Worm (Caenorhabditis elegans): ENCODE data around the gene srab-14.

The srab-14 gene

ce11 chrII:7478487-7479234 is 20.6 kb downstream of the srab-14 start, which contains the start of the genes aka-1 and ubc-6 (continued):
- TF ChIP-seq lir-3 (tag; optimal IDR thresholded peaks at IDR 0.05) = no peak
- TF ChIP-seq nhr-237 (tag; optimal IDR thresholded peaks at IDR 0.05) = no peak
- peak; percentile 56 for TF ChIP-seq nhr-10 (tag; optimal IDR thresholded peaks at IDR 0.05)
- TF ChIP-seq tag-97 (GFP tag; IDR thresholded peaks at IDR 0.05) = no peak
- peak; percentile 94 for TF ChIP-seq dmd-6 (GFP tag; IDR thresholded peaks at IDR 0.05)
- peak; percentile 28 to 67 for TF ChIP-seq daf-16 (GFP tag; optimal IDR thresholded peaks at IDR 0.05)
- no peak for TF ChIP-seq daf-16 (tag; optimal IDR thresholded peaks at IDR 0.05)
- TF ChIP-seq rbr-2 (tag; optimal IDR thresholded peaks at IDR 0.05) = peak; percentile 93
- TF ChIP-seq mdt-29 (GFP tag; IDR thresholded peaks at IDR 0.05) = peak; percentile 90
- TF ChIP-seq ctbp-1 (GFP tag; IDR thresholded peaks at IDR 0.05) = peak; percentile 95
- TF ChIP-seq mxl-2 (GFP tag; conservative IDR thresholded peaks at IDR 0.05) = peak; percentile 70; the same call in 1 of the 2 replicates
- TF ChIP-seq ZK337.2 (GFP tag; IDR thresholded peaks at IDR 0.05) = peak; percentile 71
- TF ChIP-seq mdl-1 (tag; optimal IDR thresholded peaks at IDR 0.05) = peak; percentile 27 to 61
- no peak for TF ChIP-seq R02D3.7 (tag; optimal IDR thresholded peaks at IDR 0.05)
- no peak for TF ChIP-seq lin-15B (tag; optimal IDR thresholded peaks at IDR 0.05)
- peak; percentile 91 for TF ChIP-seq dve-1 (tag; optimal IDR thresholded peaks at IDR 0.05; ENCODE audit: insufficient read depth)
- peak; percentile 8 for TF ChIP-seq nhr-76 (tag; optimal IDR thresholded peaks at IDR 0.05)
- TF ChIP-seq F44E2.7 (GFP tag; IDR thresholded peaks at IDR 0.05) = 0 out of 2 replicates have a peak, but pooled peaks have one; percentile 24
- peak; percentile 82 for TF ChIP-seq nhr-48 (tag; optimal IDR thresholded peaks at IDR 0.05)
- TF ChIP-seq gei-8 (GFP tag; optimal IDR thresholded peaks at IDR 0.05) = peak; percentile 11
- TF ChIP-seq nhr-6 (tag; optimal IDR thresholded peaks at IDR 0.05) = peak; percentile 22
- TF ChIP-seq dmd-9 (GFP tag; IDR thresholded peaks at IDR 0.05) = peak; percentile 89
- no peak for TF ChIP-seq ama-1 (optimal IDR thresholded peaks at IDR 0.05)
- peak; percentile 75 for TF ChIP-seq lin-13 (GFP tag; optimal IDR thresholded peaks at IDR 0.05)
- TF ChIP-seq nhr-25 (tag; optimal IDR thresholded peaks at IDR 0.05; ENCODE audit: borderline replicate concordance, insufficient read depth) = peak; percentile 34
- peak; percentile 70 for TF ChIP-seq lim-7 (GFP tag; IDR thresholded peaks at IDR 0.05)
- no peak for TF ChIP-seq ceh-28 (tag; optimal IDR thresholded peaks at IDR 0.05)
- TF ChIP-seq Y5F2A.4 (GFP tag; optimal IDR thresholded peaks at IDR 0.05) = peak; percentile 35
- TF ChIP-seq jun-1 (tag; optimal IDR thresholded peaks at IDR 0.05) = peak; percentile 21
- TF ChIP-seq dmd-8 (GFP tag; IDR thresholded peaks at IDR 0.05) = peak; percentile 71; the same call in 1 of the 2 replicates
- peak; percentile 78 for TF ChIP-seq F49E8.2 (tag; optimal IDR thresholded peaks at IDR 0.05; ENCODE audit: borderline replicate concordance)
- TF ChIP-seq spr-1 (tag; optimal IDR thresholded peaks at IDR 0.05) = peak; percentile 86
- peak; percentile 61; the same call in 1 of the 2 replicates for TF ChIP-seq nhr-41 (GFP tag; IDR thresholded peaks at IDR 0.05)
- no peak for TF ChIP-seq skn-1 (tag; optimal IDR thresholded peaks at IDR 0.05)
- TF ChIP-seq T26A8.4 (GFP tag; IDR thresholded peaks at IDR 0.05) = peak; percentile 95
- TF ChIP-seq mep-1 (tag; optimal IDR thresholded peaks at IDR 0.05) = peak; percentile 93
- TF ChIP-seq lin-1 (GFP tag; IDR thresholded peaks at IDR 0.05) = peak; percentile 87
- TF ChIP-seq set-16 (GFP tag; IDR thresholded peaks at IDR 0.05) = peak; percentile 73
- TF ChIP-seq hlh-30 (tag; optimal IDR thresholded peaks at IDR 0.05; ENCODE audit: insufficient read depth) = peak; percentile 92
- peak; percentile 47 for TF ChIP-seq fkh-10 (GFP tag; optimal IDR thresholded peaks at IDR 0.05)
- peak; percentile 60 for TF ChIP-seq zfp-2 (tag; optimal IDR thresholded peaks at IDR 0.05)
- peak; percentile 95 for TF ChIP-seq lin-38 (GFP tag; IDR thresholded peaks at IDR 0.05)
- TF ChIP-seq unc-130 (GFP tag; optimal IDR thresholded peaks at IDR 0.05) = peak; percentile 94
- TF ChIP-seq T20F7.1 (GFP tag; optimal IDR thresholded peaks at IDR 0.05) = peak; percentile 89
- no peak for TF ChIP-seq F26F4.8 (GFP tag; conservative IDR thresholded peaks at IDR 0.05)
- TF ChIP-seq pha-4 (GFP tag; IDR thresholded peaks at IDR 0.05) = peak; percentile 94
- peak; percentile 44 for TF ChIP-seq pha-4 (tag; optimal IDR thresholded peaks at IDR 0.05)
- TF ChIP-seq arid-1 (GFP tag; conservative IDR thresholded peaks at IDR 0.05) = peak; percentile 95
- peak; percentile 95 for TF ChIP-seq ceh-20 (GFP tag; IDR thresholded peaks at IDR 0.05)
- TF ChIP-seq zip-11 (GFP tag; IDR thresholded peaks at IDR 0.05) = no peak
